Fruit fly (Drosophila melanogaster): Measurements from ENCODE around the gene CG12713.

The CG12713 gene

dm6 chr3L:15847224-15847623, 15.0 kb downstream of the CG12713 start:
- no peak for TF ChIP-seq insv (optimal IDR thresholded peaks at IDR 0.05)
- no peak for TF ChIP-seq h (optimal IDR thresholded peaks at IDR 0.05)
- TF ChIP-seq Sin3A (optimal IDR thresholded peaks at IDR 0.05): no peak
- TF ChIP-seq psq (optimal IDR thresholded peaks at IDR 0.05): no peak
- no peak for TF ChIP-seq Myc (optimal IDR thresholded peaks at IDR 0.05)
- TF ChIP-seq ttk (optimal IDR thresholded peaks at IDR 0.05): no peak

- no peak for TF ChIP-seq ttk (optimal IDR thresholded peaks at IDR 0.05)
- no peak for TF ChIP-seq Myc (optimal IDR thresholded peaks at IDR 0.05)
Observed at dm6 chr3L:15847655-15848054, 15.4 kb downstream of the CG12713 start.

dm6 chr3L:15856035-15856434, 23.8 kb downstream of the CG12713 start:
- TF ChIP-seq insv (optimal IDR thresholded peaks at IDR 0.05) (no peak), Myc (optimal IDR thresholded peaks at IDR 0.05) (no peak), h (optimal IDR thresholded peaks at IDR 0.05) (no peak), ttk (optimal IDR thresholded peaks at IDR 0.05) (no peak), psq (optimal IDR thresholded peaks at IDR 0.05) (no peak), Sin3A (optimal IDR thresholded peaks at IDR 0.05) (no peak)

dm6 chr3L:15877520-15877919, 45.3 kb downstream of the CG12713 start:
- no peak for TF ChIP-seq Sin3A (optimal IDR thresholded peaks at IDR 0.05)
